Worm (Caenorhabditis elegans): ENCODE data around the gene C01G5.4.

The C01G5.4 gene

ce11 chrIV:6556624-6557368 is 25.2 kb downstream of the C01G5.4 start, which contains the start of gene try-3 (continued):
- TF ChIP-seq nhr-77 (tag; optimal IDR thresholded peaks at IDR 0.05) (no peak), R02D3.7 (tag; optimal IDR thresholded peaks at IDR 0.05) (peak; percentile 14)

- no peak for TF ChIP-seq nfya-1 (tag; optimal IDR thresholded peaks at IDR 0.05; ENCODE audit: insufficient read depth)
- no peak for TF ChIP-seq nhr-43 (tag; optimal IDR thresholded peaks at IDR 0.05; ENCODE audit: poor library complexity, severe bottlenecking)
- no peak for TF ChIP-seq pqm-1 (tag; optimal IDR thresholded peaks at IDR 0.05)
- TF ChIP-seq snpc-4 (tag; optimal IDR thresholded peaks at IDR 0.05) = no peak
- no peak for TF ChIP-seq ztf-11 (tag; optimal IDR thresholded peaks at IDR 0.05)
- TF ChIP-seq fkh-10 (GFP tag; optimal IDR thresholded peaks at IDR 0.05) = no peak
- no peak for TF ChIP-seq daf-12 (tag; optimal IDR thresholded peaks at IDR 0.05)
- TF ChIP-seq nhr-237 (tag; optimal IDR thresholded peaks at IDR 0.05) = no peak
- TF ChIP-seq jun-1 (tag; optimal IDR thresholded peaks at IDR 0.05) = no peak
- TF ChIP-seq ama-1 (optimal IDR thresholded peaks at IDR 0.05) = no peak
- no peak for TF ChIP-seq R02D3.7 (tag; optimal IDR thresholded peaks at IDR 0.05)
- no peak for TF ChIP-seq sea-2 (GFP tag; optimal IDR thresholded peaks at IDR 0.05)
- no peak for TF ChIP-seq lin-39 (tag; optimal IDR thresholded peaks at IDR 0.05)
- TF ChIP-seq elt-2 (tag; optimal IDR thresholded peaks at IDR 0.05) = no peak
- no peak for TF ChIP-seq nhr-67 (tag; optimal IDR thresholded peaks at IDR 0.05)
- TF ChIP-seq mml-1 (tag; optimal IDR thresholded peaks at IDR 0.05) = no peak
- no peak for TF ChIP-seq unc-62 (GFP tag; optimal IDR thresholded peaks at IDR 0.05)
Measured at ce11 chrIV:6560434-6560833, 28.9 kb downstream of the C01G5.4 start, which contains the start of gene best-9. Gene best-9 (plus strand): TSS chrIV:6560734.

- no peak for TF ChIP-seq nfya-1 (tag; optimal IDR thresholded peaks at IDR 0.05; ENCODE audit: insufficient read depth)
- no peak for TF ChIP-seq nhr-77 (tag; optimal IDR thresholded peaks at IDR 0.05)
- TF ChIP-seq pha-4 (tag; optimal IDR thresholded peaks at IDR 0.05) = peak; percentile 38
- TF ChIP-seq R02D3.7 (tag; optimal IDR thresholded peaks at IDR 0.05) = no peak
- TF ChIP-seq unc-39 (tag; optimal IDR thresholded peaks at IDR 0.05) = no peak
- no peak for TF ChIP-seq lin-39 (tag; optimal IDR thresholded peaks at IDR 0.05)
Measured at ce11 chrIV:6562039-6562438, 30.5 kb downstream of the C01G5.4 start.

ce11 chrIV:6565605-6566004 is 34.1 kb downstream of the C01G5.4 start:
- peak; percentile 44 for TF ChIP-seq snpc-4 (tag; optimal IDR thresholded peaks at IDR 0.05)
- no peak for TF ChIP-seq elt-2 (tag; optimal IDR thresholded peaks at IDR 0.05)

ce11 chrIV:6572238-6572637 is 40.7 kb downstream of the C01G5.4 start, which contains the start of gene bicd-1:
Gene bicd-1 (minus strand): TSS chrIV:6572338.
- TF ChIP-seq pqm-1 (tag; optimal IDR thresholded peaks at IDR 0.05) (no peak), fkh-10 (GFP tag; optimal IDR thresholded peaks at IDR 0.05) (no peak)

- TF ChIP-seq ceh-82 (tag; optimal IDR thresholded peaks at IDR 0.05) (no peak), pha-4 (tag; optimal IDR thresholded peaks at IDR 0.05) (peak; percentile 59)
Measured at ce11 chrIV:6572655-6573054, 41.1 kb downstream of the C01G5.4 start.

ce11 chrIV:6574343-6574742 is 42.8 kb downstream of the C01G5.4 start:
- TF ChIP-seq elt-2 (tag; optimal IDR thresholded peaks at IDR 0.05) = peak; percentile 44
- peak; percentile 8 for TF ChIP-seq lin-39 (tag; optimal IDR thresholded peaks at IDR 0.05)
- TF ChIP-seq elt-3 (tag; optimal IDR thresholded peaks at IDR 0.05) = no peak
- no peak for TF ChIP-seq nhr-12 (tag; optimal IDR thresholded peaks at IDR 0.05)
- no peak for TF ChIP-seq ceh-28 (tag; optimal IDR thresholded peaks at IDR 0.05)
- TF ChIP-seq pqm-1 (tag; optimal IDR thresholded peaks at IDR 0.05) = peak; percentile 38
- no peak for TF ChIP-seq nhr-237 (tag; optimal IDR thresholded peaks at IDR 0.05)
- no peak for TF ChIP-seq tbx-2 (tag; optimal IDR thresholded peaks at IDR 0.05)
- TF ChIP-seq unc-62 (GFP tag; optimal IDR thresholded peaks at IDR 0.05) = no peak
- TF ChIP-seq ceh-82 (tag; optimal IDR thresholded peaks at IDR 0.05) = no peak
- TF ChIP-seq aly-2 (tag; optimal IDR thresholded peaks at IDR 0.05) = no peak
- TF ChIP-seq sea-2 (GFP tag; optimal IDR thresholded peaks at IDR 0.05) = no peak
- TF ChIP-seq eor-1 (tag; optimal IDR thresholded peaks at IDR 0.05) = no peak
- TF ChIP-seq lsy-12 (tag; optimal IDR thresholded peaks at IDR 0.05) = no peak
- TF ChIP-seq nhr-76 (tag; optimal IDR thresholded peaks at IDR 0.05) = no peak
- no peak for TF ChIP-seq ztf-4 (tag; optimal IDR thresholded peaks at IDR 0.05)
- TF ChIP-seq egl-27 (tag; optimal IDR thresholded peaks at IDR 0.05) = no peak
- TF ChIP-seq nfya-1 (tag; optimal IDR thresholded peaks at IDR 0.05; ENCODE audit: insufficient read depth) = peak; percentile 0
- TF ChIP-seq hmg-11 (tag; optimal IDR thresholded peaks at IDR 0.05) = peak; percentile 26

Measured in whole organism, L3 larva.